Fruit fly (Drosophila melanogaster) whole organism, embryonic: ENCODE data around the gene CG7183.
A peak's percentile ranks its signal among the peaks of the same experiment; 100 is the strongest.

Experiments
- Bdp1 ChIP-seq: fragments of 200-800 bp; sonication (Bioruptor generic); optimal IDR thresholded peaks from 3 replicates; lab custom pipeline; 2016; ENCODE audit warnings: missing biosample characterization, missing genetic modification characterization
- Bteb2 ChIP-seq: fragments of 200-800 bp; sonication (Bioruptor generic); optimal IDR thresholded peaks from 2 replicates; lab custom pipeline; 2016; ENCODE audit warnings: missing biosample characterization, missing genetic modification characterization
- CG10267 ChIP-seq: fragments of 200-800 bp; sonication (Bioruptor generic); optimal IDR thresholded peaks from 2 replicates; lab custom pipeline; 2018; ENCODE audit warnings: missing biosample characterization, mild to moderate bottlenecking, missing genetic modification characterization, moderate library complexity
- CG10321 ChIP-seq: fragments of 200-800 bp; sonication (Bioruptor generic); IDR thresholded peaks from 2 replicates; pipeline ENCODE4 v1.3.6; 2022; ENCODE audit warnings: missing biosample characterization, missing genetic modification characterization
- CG11560 ChIP-seq: fragments of 200-800 bp; sonication (Bioruptor generic); IDR thresholded peaks from 3 replicates; pipeline ENCODE4 v1.3.6; 2022; ENCODE audit warnings: missing biosample characterization, missing genetic modification characterization
- CG12219 ChIP-seq: fragments of 200-800 bp; sonication (Bioruptor generic); optimal IDR thresholded peaks from 3 replicates; lab custom pipeline; 2018; ENCODE audit warnings: missing biosample characterization, mild to moderate bottlenecking, missing genetic modification characterization
- CG13287 ChIP-seq: fragments of 200-800 bp; sonication (Bioruptor generic); IDR thresholded peaks from 2 replicates; pipeline ENCODE4 v1.3.6; 2022; ENCODE audit warnings: missing biosample characterization, missing genetic modification characterization; ENCODE audit not compliant: partially characterized antibody
- CG13624 ChIP-seq: fragments of 200-800 bp; sonication (Bioruptor generic); optimal IDR thresholded peaks from 2 replicates; lab custom pipeline; 2016; ENCODE audit warnings: missing biosample characterization, missing genetic modification characterization
- CG13775 ChIP-seq: fragments of 200-800 bp; sonication (Bioruptor generic); optimal IDR thresholded peaks from 3 replicates; lab custom pipeline; 2017; ENCODE audit warnings: missing biosample characterization, mild to moderate bottlenecking, missing genetic modification characterization
- CG1603 ChIP-seq: fragments of 200-800 bp; sonication (Bioruptor generic); optimal IDR thresholded peaks from 2 replicates; lab custom pipeline; 2019; ENCODE audit warnings: missing biosample characterization, mild to moderate bottlenecking, missing genetic modification characterization, moderate library complexity
- CG16779 ChIP-seq: fragments of 200-800 bp; sonication (Bioruptor generic); IDR thresholded peaks from 2 replicates; pipeline ENCODE4 v1.3.6; 2022; ENCODE audit warnings: missing biosample characterization, missing genetic modification characterization
- CG18599 ChIP-seq: fragments of 200-800 bp; sonication (Bioruptor generic); optimal IDR thresholded peaks from 3 replicates; lab custom pipeline; 2017; ENCODE audit warnings: missing biosample characterization, missing genetic modification characterization, mild to moderate bottlenecking, moderate library complexity, missing genetic modification reagents
- CG30403 ChIP-seq: fragments of 200-800 bp; sonication (Bioruptor generic); optimal IDR thresholded peaks from 3 replicates; lab custom pipeline; 2016; ENCODE audit warnings: missing biosample characterization, missing genetic modification characterization
- CG33557 ChIP-seq: fragments of 200-800 bp; sonication (Bioruptor generic); optimal IDR thresholded peaks from 2 replicates; lab custom pipeline; 2019; ENCODE audit warnings: missing biosample characterization, mild to moderate bottlenecking, missing genetic modification characterization, moderate library complexity
- CG34224 ChIP-seq: fragments of 200-800 bp; sonication (Bioruptor generic); IDR thresholded peaks from 3 replicates; pipeline ENCODE4 v1.3.6; 2022; ENCODE audit warnings: missing biosample characterization, missing genetic modification characterization; ENCODE audit not compliant: partially characterized antibody
- CG4424 ChIP-seq: fragments of 200-800 bp; sonication (Bioruptor generic); optimal IDR thresholded peaks from 3 replicates; lab custom pipeline; 2016; ENCODE audit warnings: missing biosample characterization, missing genetic modification characterization
- CG4820 ChIP-seq: fragments of 200-800 bp; sonication (Bioruptor generic); optimal IDR thresholded peaks from 3 replicates; lab custom pipeline; 2016; ENCODE audit warnings: missing biosample characterization, missing genetic modification characterization
- CG6689 ChIP-seq: fragments of 200-800 bp; sonication (Bioruptor generic); IDR thresholded peaks from 2 replicates; pipeline ENCODE4 v1.3.6; 2022; ENCODE audit warnings: missing biosample characterization, missing genetic modification characterization
- CG6791 ChIP-seq: fragments of 200-800 bp; sonication (Bioruptor generic); IDR thresholded peaks from 3 replicates; pipeline ENCODE4 v1.3.6; 2022; ENCODE audit warnings: missing biosample characterization, missing genetic modification characterization; ENCODE audit not compliant: partially characterized antibody
- CG7839 ChIP-seq: fragments of 200-800 bp; sonication (Bioruptor generic); optimal IDR thresholded peaks from 3 replicates; lab custom pipeline; 2018; ENCODE audit warnings: missing biosample characterization, mild to moderate bottlenecking, missing genetic modification characterization, moderate library complexity
- CG9437 ChIP-seq: fragments of 200-800 bp; sonication (Bioruptor generic); optimal IDR thresholded peaks from 2 replicates; lab custom pipeline; 2018; ENCODE audit warnings: missing biosample characterization, mild to moderate bottlenecking, missing genetic modification characterization
- CG9727 ChIP-seq: fragments of 200-800 bp; sonication (Bioruptor generic); optimal IDR thresholded peaks from 3 replicates; lab custom pipeline; 2017; ENCODE audit warnings: missing biosample characterization, mild to moderate bottlenecking, missing genetic modification characterization
- Chrac-16 ChIP-seq: fragments of 200-800 bp; sonication (Bioruptor generic); optimal IDR thresholded peaks from 3 replicates; lab custom pipeline; 2016; ENCODE audit warnings: missing biosample characterization, missing genetic modification characterization
- CoRest ChIP-seq: fragments of 200-800 bp; sonication (Bioruptor generic); optimal IDR thresholded peaks from 3 replicates; lab custom pipeline; 2018; ENCODE audit warnings: missing biosample characterization, mild to moderate bottlenecking, missing genetic modification characterization, moderate library complexity
- D19B ChIP-seq: fragments of 200-800 bp; sonication (Bioruptor generic); optimal IDR thresholded peaks from 2 replicates; lab custom pipeline; 2017; ENCODE audit warnings: missing biosample characterization, mild to moderate bottlenecking, missing genetic modification characterization
- Dp ChIP-seq: fragments of 200-800 bp; sonication (Bioruptor generic); optimal IDR thresholded peaks from 2 replicates; lab custom pipeline; 2018; ENCODE audit warnings: missing biosample characterization, mild to moderate bottlenecking, missing genetic modification characterization, moderate library complexity
- Dref ChIP-seq: fragments of 200-800 bp; sonication (Bioruptor generic); IDR thresholded peaks from 2 replicates; pipeline ENCODE4 v1.3.6; 2022; ENCODE audit warnings: missing biosample characterization, missing genetic modification characterization
- ERR ChIP-seq: fragments of 200-800 bp; sonication (Bioruptor generic); optimal IDR thresholded peaks from 2 replicates; lab custom pipeline; 2016; ENCODE audit warnings: missing biosample characterization, missing genetic modification characterization
- GATAe ChIP-seq: fragments of 200-800 bp; sonication (Bioruptor generic); conservative IDR thresholded peaks from 2 replicates; pipeline ENCODE4 v1.3.6; 2022; ENCODE audit warnings: missing biosample characterization, missing genetic modification characterization
- Hmr ChIP-seq: fragments of 200-800 bp; sonication (Bioruptor generic); optimal IDR thresholded peaks from 3 replicates; lab custom pipeline; 2017; ENCODE audit warnings: mild to moderate bottlenecking, missing biosample characterization, missing genetic modification reagents, missing genetic modification characterization
- Hr3 ChIP-seq: fragments of 200-800 bp; sonication (Bioruptor generic); optimal IDR thresholded peaks from 3 replicates; lab custom pipeline; 2016; ENCODE audit warnings: missing biosample characterization, missing genetic modification characterization
- Hsf ChIP-seq: fragments of 200-800 bp; sonication (Bioruptor generic); optimal IDR thresholded peaks from 3 replicates; lab custom pipeline; 2016; ENCODE audit warnings: missing biosample characterization, missing genetic modification characterization
- Med ChIP-seq: fragments of 200-800 bp; sonication (Bioruptor generic); peaks from one replicate; lab custom pipeline; 2016; ENCODE audit warnings: missing biosample characterization, missing genetic modification characterization, mild to moderate bottlenecking, inconsistent platforms, moderate library complexity
- Mes4 ChIP-seq: fragments of 200-800 bp; sonication (Bioruptor generic); optimal IDR thresholded peaks from 2 replicates; lab custom pipeline; 2016; ENCODE audit warnings: missing biosample characterization, missing genetic modification characterization
- NFAT ChIP-seq: fragments of 200-800 bp; sonication (Bioruptor generic); IDR thresholded peaks from 2 replicates; pipeline ENCODE4 v1.3.6; 2022; ENCODE audit warnings: missing biosample characterization, missing genetic modification characterization
- Sox100B ChIP-seq: fragments of 200-800 bp; sonication (Bioruptor generic); optimal IDR thresholded peaks from 3 replicates; lab custom pipeline; 2018; ENCODE audit warnings: missing biosample characterization, mild to moderate bottlenecking, missing genetic modification characterization
- Ssrp ChIP-seq: fragments of 200-800 bp; sonication (Bioruptor generic); optimal IDR thresholded peaks from 2 replicates; lab custom pipeline; 2018; ENCODE audit warnings: missing biosample characterization, mild to moderate bottlenecking, missing genetic modification characterization, moderate library complexity
- caup ChIP-seq: fragments of 200-800 bp; sonication (Bioruptor generic); optimal IDR thresholded peaks from 3 replicates; lab custom pipeline; 2017; ENCODE audit warnings: missing biosample characterization, mild to moderate bottlenecking, missing genetic modification characterization, moderate library complexity; ENCODE audit not compliant: severe bottlenecking
- chm ChIP-seq: fragments of 200-800 bp; sonication (Bioruptor generic); IDR thresholded peaks from 2 replicates; pipeline ENCODE4 v1.3.6; 2022; ENCODE audit warnings: missing biosample characterization, missing genetic modification characterization
- chn ChIP-seq: fragments of 200-800 bp; sonication (Bioruptor generic); optimal IDR thresholded peaks from 2 replicates; lab custom pipeline; 2016; ENCODE audit warnings: missing biosample characterization, missing genetic modification characterization
- corto ChIP-seq: fragments of 200-800 bp; sonication (Bioruptor generic); optimal IDR thresholded peaks from 2 replicates; lab custom pipeline; 2016; ENCODE audit warnings: missing biosample characterization, mild to moderate bottlenecking, missing genetic modification characterization, moderate library complexity
- dm ChIP-seq: fragments of 200-800 bp; sonication (Bioruptor generic); optimal IDR thresholded peaks from 3 replicates; lab custom pipeline; 2016; ENCODE audit warnings: missing biosample characterization, missing genetic modification characterization
- fd3F ChIP-seq: fragments of 200-800 bp; sonication (Bioruptor generic); optimal IDR thresholded peaks from 2 replicates; lab custom pipeline; 2018; ENCODE audit warnings: missing biosample characterization, mild to moderate bottlenecking, missing genetic modification characterization, moderate library complexity
- fu2 ChIP-seq: fragments of 200-800 bp; sonication (Bioruptor generic); optimal IDR thresholded peaks from 2 replicates; lab custom pipeline; 2016; ENCODE audit warnings: missing biosample characterization, missing genetic modification characterization
- gcm2 ChIP-seq: fragments of 200-800 bp; sonication (Bioruptor generic); optimal IDR thresholded peaks from 2 replicates; lab custom pipeline; 2016; ENCODE audit warnings: missing biosample characterization, missing genetic modification characterization
- ham ChIP-seq: fragments of 200-800 bp; sonication (Bioruptor generic); IDR thresholded peaks from 2 replicates; pipeline ENCODE4 v1.3.6; 2022; ENCODE audit warnings: missing biosample characterization, missing genetic modification characterization
- ken ChIP-seq: fragments of 200-800 bp; sonication (Bioruptor generic); IDR thresholded peaks from 3 replicates; pipeline ENCODE4 v1.3.6; 2022; ENCODE audit warnings: missing biosample characterization, missing genetic modification characterization
- nmo ChIP-seq: fragments of 200-800 bp; sonication (Bioruptor generic); optimal IDR thresholded peaks from 2 replicates; lab custom pipeline; 2018; ENCODE audit warnings: missing biosample characterization, mild to moderate bottlenecking, missing genetic modification characterization, moderate library complexity
- repo ChIP-seq: fragments of 200-800 bp; sonication (Bioruptor generic); optimal IDR thresholded peaks from 2 replicates; lab custom pipeline; 2016; ENCODE audit warnings: missing biosample characterization, missing genetic modification characterization
- slbo ChIP-seq: fragments of 200-800 bp; sonication (Bioruptor generic); IDR thresholded peaks from 2 replicates; pipeline ENCODE4 v1.3.6; 2022; ENCODE audit warnings: missing biosample characterization, missing genetic modification characterization
- trh ChIP-seq: fragments of 200-800 bp; sonication (Bioruptor generic); optimal IDR thresholded peaks from 2 replicates; lab custom pipeline; 2016; ENCODE audit warnings: missing biosample characterization, missing genetic modification characterization

CG7183 gene

dm6 chr3R:18215300-18215699 is 5.2 kb downstream of the CG7183 start (continued):
- peak; percentile 31 for TF ChIP-seq CG1603 (tag; lab: Kevin White, UChicago)
- peak; percentile 1 for TF ChIP-seq Hr3 (GFP tag; lab: Kevin White, UChicago)
- TF ChIP-seq CG9437 (GFP tag; lab: Kevin White, UChicago) = peak; percentile 100
- peak; percentile 23 for TF ChIP-seq Bteb2 (GFP tag; lab: Kevin White, UChicago)
- TF ChIP-seq GATAe (GFP tag; lab: Robert Waterston, UW) = no peak
- no peak for TF ChIP-seq ken (GFP tag; lab: Robert Waterston, UW)
- TF ChIP-seq CG12219 (GFP tag; lab: Kevin White, UChicago) = no peak
- TF ChIP-seq CG9727 (GFP tag; lab: Kevin White, UChicago) = peak; percentile 10
- TF ChIP-seq CG18599 (GFP tag; lab: Kevin White, UChicago) = peak; percentile 7
- TF ChIP-seq D19B (GFP tag; lab: Kevin White, UChicago) = no peak
- TF ChIP-seq CoRest (tag; lab: Kevin White, UChicago) = peak; percentile 37
- TF ChIP-seq corto (GFP tag; lab: Kevin White, UChicago) = no peak
- no peak for TF ChIP-seq Sox100B (GFP tag; lab: Kevin White, UChicago)
- TF ChIP-seq CG13287 (GFP tag; lab: Robert Waterston, UW) = peak; percentile 91
- TF ChIP-seq CG4424 (GFP tag; lab: Kevin White, UChicago) = peak; percentile 37
- TF ChIP-seq gcm2 (GFP tag; lab: Kevin White, UChicago) = no peak
- TF ChIP-seq CG30403 (GFP tag; lab: Kevin White, UChicago) = peak; percentile 59
- TF ChIP-seq ham (GFP tag; lab: Robert Waterston, UW) = no peak
- no peak for TF ChIP-seq Dref (GFP tag; lab: Robert Waterston, UW)
- TF ChIP-seq chn (GFP tag; lab: Kevin White, UChicago) = no peak
- TF ChIP-seq Hmr (GFP tag; lab: Kevin White, UChicago) = peak; percentile 43
- TF ChIP-seq CG34224 (GFP tag; lab: Robert Waterston, UW) = peak; percentile 78
- peak; percentile 87 for TF ChIP-seq CG6689 (GFP tag; lab: Robert Waterston, UW)
- TF ChIP-seq CG10267 = no peak
- TF ChIP-seq Chrac-16 (GFP tag; lab: Kevin White, UChicago) = peak; percentile 48
- TF ChIP-seq dm (GFP tag; lab: Kevin White, UChicago) = no peak
- TF ChIP-seq CG11560 (tag; lab: Robert Waterston, UW) = no peak
- TF ChIP-seq Mes4 (GFP tag; lab: Kevin White, UChicago) = no peak
- TF ChIP-seq CG13624 (GFP tag; lab: Kevin White, UChicago) = no peak
- TF ChIP-seq slbo (GFP tag; lab: Robert Waterston, UW) = peak; percentile 46; the same call in 1 of the 2 replicates
- no peak for TF ChIP-seq fd3F
- TF ChIP-seq fu2 (GFP tag; lab: Kevin White, UChicago) = peak; percentile 33
- no peak for TF ChIP-seq CG16779 (GFP tag; lab: Robert Waterston, UW)
- peak; percentile 67 for TF ChIP-seq CG6791
- TF ChIP-seq nmo (GFP tag; lab: Kevin White, UChicago) = peak; percentile 4
- peak; percentile 40 for TF ChIP-seq CG7839 (tag; lab: Kevin White, UChicago)
- TF ChIP-seq ERR = no peak
- no peak for TF ChIP-seq CG33557
- TF ChIP-seq caup (GFP tag; lab: Kevin White, UChicago) = peak; percentile 2
- TF ChIP-seq CG4820 (GFP tag; lab: Kevin White, UChicago) = no peak
- peak; percentile 93 for TF ChIP-seq Med (GFP tag; lab: Kevin White, UChicago)
- TF ChIP-seq CG10321 (GFP tag; lab: Robert Waterston, UW) = no peak
- TF ChIP-seq NFAT (GFP tag; lab: Robert Waterston, UW) = peak; percentile 39; the same call in 1 of the 2 replicates
- TF ChIP-seq trh (GFP tag; lab: Kevin White, UChicago) = no peak
- peak; percentile 48 for TF ChIP-seq Dp
- no peak for TF ChIP-seq chm (GFP tag; lab: Robert Waterston, UW)
- TF ChIP-seq Bdp1 (GFP tag; lab: Kevin White, UChicago) = no peak
- TF ChIP-seq repo (GFP tag; lab: Kevin White, UChicago) = no peak
- TF ChIP-seq Ssrp (tag; lab: Kevin White, UChicago) = peak; percentile 4
- peak; percentile 31 for TF ChIP-seq CG13775
- peak; percentile 66 for TF ChIP-seq Hsf (GFP tag; lab: Kevin White, UChicago)
